Worm (Caenorhabditis elegans) whole organism, L4/young adult: ENCODE measurements around the gene F14H3.5.
"Not testable (repeated sequence)": the region's sequence is repeated elsewhere in the genome, so short reads cannot be mapped to it uniquely, and the experiment has no call there.

Source experiments
- dao-5 ChIP-seq: sonication (generic microtip); optimal IDR thresholded peaks from 2 replicates; lab custom pipeline; 2016; ENCODE audit warnings: missing genotype, missing genetic modification characterization, moderate library complexity, missing compliant biosample characterization
- him-1 ChIP-seq: sonication (generic microtip); optimal IDR thresholded peaks from 2 replicates; lab custom pipeline; 2016; ENCODE audit warnings: missing genotype, missing genetic modification reagents, missing genetic modification characterization, missing compliant biosample characterization

ce11 chrV:16040140-16040827 lies 16.6 kb downstream of the F14H3.5 start, which contains the start of the genes his-4 and his-3:
- TF ChIP-seq dao-5 (tag; lab: Kevin White, UChicago); him-1: not testable (repeated sequence)
